Fruit fly (Drosophila melanogaster) whole organism, prepupa: ENCODE measurements around the gene Pli.

ENCODE experiments used
- Blimp-1 ChIP-seq: fragments of 200-800 bp; sonication (Bioruptor generic); optimal IDR thresholded peaks from 3 replicates; lab custom pipeline; 2017; ENCODE audit warnings: missing biosample characterization, missing genetic modification characterization, mild to moderate bottlenecking, moderate library complexity, missing genetic modification reagents
- CG10669 ChIP-seq: fragments of 200-800 bp; sonication (Bioruptor generic); optimal IDR thresholded peaks from 3 replicates; lab custom pipeline; 2018; ENCODE audit warnings: missing biosample characterization, mild to moderate bottlenecking, missing genetic modification characterization, moderate library complexity
- CG11294 ChIP-seq: fragments of 200-800 bp; sonication (Bioruptor generic); IDR thresholded peaks from 2 replicates; pipeline ENCODE4 v1.3.6; 2022; ENCODE audit warnings: missing biosample characterization, missing genetic modification characterization
- CG11762 ChIP-seq: fragments of 200-800 bp; sonication (Bioruptor generic); optimal IDR thresholded peaks from 3 replicates; lab custom pipeline; 2016; ENCODE audit warnings: missing biosample characterization, missing genetic modification characterization; ENCODE audit not compliant: insufficient read depth
- CG15336 ChIP-seq: fragments of 200-800 bp; sonication (Bioruptor generic); IDR thresholded peaks from 2 replicates; pipeline ENCODE4 v1.3.6; 2022; ENCODE audit warnings: missing biosample characterization, missing genetic modification characterization
- CG1621 ChIP-seq: fragments of 200-800 bp; sonication (Bioruptor generic); optimal IDR thresholded peaks from 3 replicates; lab custom pipeline; 2018; ENCODE audit warnings: missing biosample characterization, mild to moderate bottlenecking, missing genetic modification characterization
- CG31627 ChIP-seq: fragments of 200-800 bp; sonication (Bioruptor generic); optimal IDR thresholded peaks from 3 replicates; lab custom pipeline; 2016; ENCODE audit warnings: missing biosample characterization, missing genetic modification characterization
- CG3919 ChIP-seq: fragments of 200-800 bp; sonication (Bioruptor generic); optimal IDR thresholded peaks from 3 replicates; lab custom pipeline; 2016; ENCODE audit warnings: missing biosample characterization, missing genetic modification characterization
- CG6276 ChIP-seq: fragments of 200-800 bp; sonication (Bioruptor generic); optimal IDR thresholded peaks from 2 replicates; lab custom pipeline; 2017; ENCODE audit warnings: missing biosample characterization, mild to moderate bottlenecking, missing genetic modification characterization
- CG6808 ChIP-seq: fragments of 200-800 bp; sonication (Bioruptor generic); optimal IDR thresholded peaks from 3 replicates; lab custom pipeline; 2017; ENCODE audit warnings: missing biosample characterization, missing genetic modification characterization, mild to moderate bottlenecking, moderate library complexity, missing genetic modification reagents
- CG6854 ChIP-seq: fragments of 200-800 bp; sonication (Bioruptor generic); optimal IDR thresholded peaks from 2 replicates; lab custom pipeline; 2017; ENCODE audit warnings: missing biosample characterization, mild to moderate bottlenecking, missing genetic modification characterization
- CG8119 ChIP-seq: fragments of 200-800 bp; sonication (Bioruptor generic); IDR thresholded peaks from 3 replicates; pipeline ENCODE4 v1.3.6; 2022; ENCODE audit warnings: missing biosample characterization, missing genetic modification characterization
- CG8632 ChIP-seq: fragments of 200-800 bp; sonication (Bioruptor generic); optimal IDR thresholded peaks from 3 replicates; lab custom pipeline; 2016; ENCODE audit warnings: missing biosample characterization, missing genetic modification characterization
- CG9139 ChIP-seq: fragments of 200-800 bp; sonication (Bioruptor generic); optimal IDR thresholded peaks from 3 replicates; lab custom pipeline; 2017; ENCODE audit warnings: missing biosample characterization, mild to moderate bottlenecking, missing genetic modification characterization
- Eip75B ChIP-seq: fragments of 200-800 bp; sonication (Bioruptor generic); optimal IDR thresholded peaks from 3 replicates; lab custom pipeline; 2016; ENCODE audit warnings: missing biosample characterization, missing genetic modification characterization
- Eip78C ChIP-seq: fragments of 200-800 bp; sonication (Bioruptor generic); peaks from one replicate; lab custom pipeline; 2016; ENCODE audit warnings: missing biosample characterization, missing genetic modification characterization
- Ets96B ChIP-seq: fragments of 200-800 bp; optimal IDR thresholded peaks from 2 replicates; lab custom pipeline; 2019; ENCODE audit warnings: missing biosample characterization, mild to moderate bottlenecking, missing genetic modification characterization, moderate library complexity
- Hr4 ChIP-seq: fragments of 200-800 bp; sonication (Bioruptor generic); optimal IDR thresholded peaks from 3 replicates; lab custom pipeline; 2016; ENCODE audit warnings: missing biosample characterization, missing genetic modification characterization
- Lpt ChIP-seq: fragments of 200-800 bp; sonication (Bioruptor generic); optimal IDR thresholded peaks from 3 replicates; lab custom pipeline; 2016; ENCODE audit warnings: missing biosample characterization, missing genetic modification characterization
- Met ChIP-seq: fragments of 200-800 bp; sonication (Bioruptor generic); optimal IDR thresholded peaks from 3 replicates; lab custom pipeline; 2016; ENCODE audit warnings: missing biosample characterization, missing genetic modification characterization
- OdsH ChIP-seq: fragments of 200-800 bp; sonication (Bioruptor generic); optimal IDR thresholded peaks from 3 replicates; lab custom pipeline; 2016; ENCODE audit warnings: missing biosample characterization, missing genetic modification characterization
- Sox14 ChIP-seq: fragments of 200-800 bp; sonication (Bioruptor generic); optimal IDR thresholded peaks from 3 replicates; lab custom pipeline; 2016; ENCODE audit warnings: missing biosample characterization, missing genetic modification characterization
- achi ChIP-seq: fragments of 200-800 bp; sonication (Bioruptor generic); optimal IDR thresholded peaks from 3 replicates; lab custom pipeline; 2016; ENCODE audit warnings: missing biosample characterization, missing genetic modification characterization
- acj6 ChIP-seq: fragments of 200-800 bp; sonication (Bioruptor generic); optimal IDR thresholded peaks from 3 replicates; lab custom pipeline; 2016; ENCODE audit warnings: missing biosample characterization, missing genetic modification characterization
- cyc ChIP-seq: fragments of 200-800 bp; sonication (Bioruptor generic); optimal IDR thresholded peaks from 3 replicates; lab custom pipeline; 2016; ENCODE audit warnings: missing biosample characterization, missing genetic modification characterization
- dac ChIP-seq: fragments of 200-800 bp; sonication (Bioruptor generic); optimal IDR thresholded peaks from 2 replicates; lab custom pipeline; 2017; ENCODE audit warnings: missing biosample characterization, mild to moderate bottlenecking, missing genetic modification characterization
- dsx ChIP-seq: fragments of 200-800 bp; optimal IDR thresholded peaks from 3 replicates; lab custom pipeline; 2019; ENCODE audit warnings: missing biosample characterization, mild to moderate bottlenecking, missing genetic modification characterization, moderate library complexity; ENCODE audit not compliant: poor library complexity, severe bottlenecking
- eg ChIP-seq: fragments of 200-800 bp; sonication (Bioruptor generic); IDR thresholded peaks from 3 replicates; pipeline ENCODE4 v1.3.6; 2022; ENCODE audit warnings: missing biosample characterization, missing genetic modification characterization
- esn ChIP-seq: fragments of 200-800 bp; sonication (Bioruptor generic); optimal IDR thresholded peaks from 2 replicates; lab custom pipeline; 2016; ENCODE audit warnings: missing biosample characterization, mild to moderate bottlenecking, missing genetic modification characterization, moderate library complexity
- fkh ChIP-seq: fragments of 200-800 bp; sonication (Bioruptor generic); optimal IDR thresholded peaks from 3 replicates; lab custom pipeline; 2017; ENCODE audit warnings: missing biosample characterization, mild to moderate bottlenecking, missing genetic modification characterization, moderate library complexity
- lz ChIP-seq: fragments of 200-800 bp; sonication (Bioruptor generic); optimal IDR thresholded peaks from 3 replicates; lab custom pipeline; 2016; ENCODE audit warnings: missing biosample characterization, missing genetic modification characterization
- net ChIP-seq: fragments of 200-800 bp; sonication (Bioruptor generic); optimal IDR thresholded peaks from 3 replicates; lab custom pipeline; 2016; ENCODE audit warnings: missing biosample characterization, missing genetic modification characterization
- salr ChIP-seq, 2 experiments: fragments of 200-800 bp; sonication (Bioruptor generic); optimal IDR thresholded peaks; 3 replicates each; lab custom pipeline; 2016 to 2018; ENCODE audit warnings: missing biosample characterization in 2 of 2, missing genetic modification characterization in 2 of 2, mild to moderate bottlenecking in 1 of 2
- ss ChIP-seq, 2 experiments: fragments of 200-800 bp; sonication (Bioruptor generic); optimal IDR thresholded peaks; 2 replicates in 1 of 2; 3 replicates in 1 of 2; lab custom pipeline; 2017 to 2018; ENCODE audit warnings: mild to moderate bottlenecking in 2 of 2, missing biosample characterization in 2 of 2, missing genetic modification characterization in 2 of 2, moderate library complexity in 1 of 2
- svp ChIP-seq: fragments of 200-800 bp; sonication (Bioruptor generic); peaks from one replicate; lab custom pipeline; 2016; ENCODE audit warnings: missing biosample characterization, missing genetic modification characterization
- topi ChIP-seq: fragments of 200-800 bp; sonication (Bioruptor generic); optimal IDR thresholded peaks from 3 replicates; lab custom pipeline; 2016; ENCODE audit warnings: missing biosample characterization, missing genetic modification characterization

Gene Pli

DNA sequence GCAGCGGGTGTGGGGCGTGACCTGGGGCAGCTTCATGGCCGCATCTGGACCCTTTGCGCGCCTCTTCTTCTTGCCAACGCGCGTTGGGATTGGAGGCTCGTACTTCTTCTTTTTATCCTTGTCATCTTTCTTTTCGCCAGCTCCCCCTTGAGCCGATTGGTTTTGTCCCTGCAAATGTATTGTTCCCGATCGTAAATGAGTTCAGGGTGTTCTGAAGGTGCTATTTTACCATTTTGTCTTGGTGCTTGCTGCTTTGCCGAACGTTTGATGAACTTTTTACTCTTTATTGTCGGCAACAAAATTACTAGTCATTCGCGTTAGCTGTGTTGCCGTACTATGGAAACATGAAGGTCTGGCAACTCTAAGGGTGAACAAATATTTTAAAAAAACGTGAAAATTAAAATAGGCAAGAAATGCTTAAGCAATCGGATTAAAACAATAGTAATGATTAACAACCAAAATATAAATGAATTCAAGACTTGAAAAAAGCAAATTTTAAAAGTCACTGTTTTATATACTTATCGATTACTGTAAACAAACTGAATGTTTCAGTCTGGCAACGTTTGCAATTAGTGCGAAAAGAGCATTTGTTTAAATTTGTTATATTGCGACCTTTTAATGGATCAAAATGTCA is 41.4 kb upstream of the Pli start, which contains the start of the genes Rpt2 and CG13599 (continued):
- TF ChIP-seq OdsH (GFP tag; lab: Kevin White, UChicago) = no peak

DNA sequence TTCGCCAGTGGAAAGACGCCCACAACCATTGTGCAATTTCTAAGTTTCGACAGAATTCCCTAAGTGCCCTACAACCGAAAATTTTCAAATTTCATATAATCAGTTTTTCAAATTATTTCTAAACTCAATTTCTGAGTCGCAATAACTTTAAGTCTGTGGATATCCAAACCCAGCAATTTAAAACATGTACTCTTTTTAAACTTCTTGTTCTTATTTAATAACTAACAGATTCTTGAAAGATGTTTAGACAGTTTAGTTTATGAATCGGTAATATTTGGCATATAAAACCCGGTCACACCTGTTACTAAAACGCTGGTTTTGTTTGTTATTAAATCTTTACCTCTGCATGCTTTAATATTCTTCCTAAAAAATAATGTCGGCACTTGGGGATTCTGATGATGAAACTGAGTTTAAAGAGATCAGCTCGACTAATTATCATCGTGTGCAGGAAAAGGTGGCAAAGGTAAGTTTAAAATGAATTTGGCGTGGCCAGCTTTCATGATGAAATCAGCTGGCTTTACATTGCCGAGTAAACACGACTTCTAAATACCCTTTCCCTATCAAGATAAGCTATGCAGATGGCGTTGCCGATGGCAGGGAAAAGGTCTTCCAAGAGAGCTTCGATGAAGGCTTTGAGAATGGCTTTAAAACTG is 39.2 kb upstream of the Pli start, which contains the start of the genes CG43998, CG43999 and CG31142:
CG43998 (minus strand) TSS at position 51 of the 653 bp plus-strand sequence.
CG43999 (minus strand) TSS at position 51 of the 653 bp plus-strand sequence.
CG31142 (plus strand) TSS at position 294 of the 653 bp plus-strand sequence.
- no peak for TF ChIP-seq net (GFP tag; lab: Kevin White, UChicago)
- TF ChIP-seq Sox14 (GFP tag; lab: Kevin White, UChicago) = peak; percentile 23
- peak; percentile 61 for TF ChIP-seq Eip78C (GFP tag; lab: Kevin White, UChicago)
- TF ChIP-seq esn (GFP tag; lab: Kevin White, UChicago) = peak; percentile 38
- no peak for TF ChIP-seq Eip75B
- TF ChIP-seq fkh (GFP tag; lab: Kevin White, UChicago) = peak; percentile 63
- TF ChIP-seq, all 60 proteins: peak for 4

DNA sequence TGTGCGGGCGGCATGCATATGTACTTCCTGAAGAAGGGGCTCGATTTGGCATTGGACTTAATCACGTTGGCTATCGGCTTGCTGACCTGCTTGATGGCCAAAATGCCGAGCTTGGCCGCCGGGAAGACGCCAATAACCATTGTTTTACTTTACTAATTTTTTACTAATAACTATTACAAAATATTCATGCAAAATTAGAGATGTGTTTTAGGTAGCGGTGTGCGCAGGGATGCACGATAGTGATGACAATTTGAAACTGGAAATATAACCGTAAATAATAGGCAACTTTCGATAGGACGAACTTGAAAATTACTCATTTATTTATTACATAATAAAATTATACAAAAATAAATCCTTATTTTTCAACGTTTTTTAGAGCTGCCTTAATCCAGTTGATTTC is 37.6 kb upstream of the Pli start, which contains the start of gene CG13601:
CG13601 (minus strand) TSS at position 206 of the 400 bp plus-strand sequence.
- no peak for TF ChIP-seq ss (GFP tag; optimal IDR thresholded peaks at IDR 0.05; lab: Kevin White, UChicago)
- no peak for TF ChIP-seq achi (GFP tag; lab: Kevin White, UChicago)
- peak; percentile 65 for TF ChIP-seq Eip78C (GFP tag; lab: Kevin White, UChicago)
- TF ChIP-seq esn (GFP tag; lab: Kevin White, UChicago) = peak; percentile 42
- no peak for TF ChIP-seq CG1621
- TF ChIP-seq topi (GFP tag; lab: Kevin White, UChicago) = no peak
- peak; percentile 31 for TF ChIP-seq lz (GFP tag; lab: Kevin White, UChicago)
- TF ChIP-seq CG6808 = no peak
- no peak for TF ChIP-seq eg
- no peak for TF ChIP-seq CG15336 (GFP tag; lab: Robert Waterston, UW)
- TF ChIP-seq CG10669 = no peak
- TF ChIP-seq OdsH (GFP tag; lab: Kevin White, UChicago) = no peak
- no peak for TF ChIP-seq CG11294 (GFP tag; lab: Robert Waterston, UW)
- TF ChIP-seq CG11762 (GFP tag; lab: Kevin White, UChicago) = no peak
- TF ChIP-seq Sox14 (GFP tag; lab: Kevin White, UChicago) = peak; percentile 20
- TF ChIP-seq Hr4 (GFP tag; lab: Kevin White, UChicago) = no peak
- no peak for TF ChIP-seq CG8119
- no peak for TF ChIP-seq dac (GFP tag; lab: Kevin White, UChicago)
- no peak for TF ChIP-seq Eip75B
- TF ChIP-seq CG31627 = no peak
- TF ChIP-seq Met (GFP tag; lab: Kevin White, UChicago) = no peak
- TF ChIP-seq Ets96B = no peak
- TF ChIP-seq dsx (GFP tag; lab: Kevin White, UChicago) = peak; percentile 55
- TF ChIP-seq acj6 (GFP tag; lab: Kevin White, UChicago) = no peak
- TF ChIP-seq salr (GFP tag; optimal IDR thresholded peaks at IDR 0.05; lab: Kevin White, UChicago) = no peak
- no peak for TF ChIP-seq cyc (GFP tag; lab: Kevin White, UChicago)
- TF ChIP-seq fkh (GFP tag; lab: Kevin White, UChicago) = no peak
- no peak for TF ChIP-seq CG9139 (GFP tag; lab: Kevin White, UChicago)
- no peak for TF ChIP-seq CG8632
- TF ChIP-seq CG6854 = no peak

DNA sequence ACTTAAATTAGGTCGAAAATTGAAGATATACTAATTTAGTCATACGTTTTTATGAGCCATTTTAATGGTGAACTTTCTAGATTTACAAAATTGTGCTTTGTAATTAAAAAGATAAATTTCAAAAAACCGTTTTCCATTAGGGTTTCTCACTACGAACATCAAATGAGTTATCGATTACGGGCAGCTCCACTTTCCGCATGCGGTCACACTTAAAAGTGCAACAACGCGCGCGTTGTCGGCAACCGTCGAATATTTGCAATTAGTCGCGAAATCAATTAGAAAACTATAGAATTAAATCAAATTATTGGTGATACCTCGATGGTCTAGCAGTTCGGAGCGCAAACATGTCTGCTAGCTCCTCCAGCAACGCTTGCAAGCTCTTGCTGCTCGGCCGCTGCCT is 34.3 kb upstream of the Pli start, which contains the start of gene Ndc1:
Ndc1 (plus strand) TSS at position 200 of the 400 bp plus-strand sequence.
- TF ChIP-seq topi (GFP tag; lab: Kevin White, UChicago) = no peak
- no peak for TF ChIP-seq lz (GFP tag; lab: Kevin White, UChicago)
- TF ChIP-seq CG11762 (GFP tag; lab: Kevin White, UChicago) = no peak
- no peak for TF ChIP-seq Lpt (GFP tag; lab: Kevin White, UChicago)
- no peak for TF ChIP-seq svp
- no peak for TF ChIP-seq cyc (GFP tag; lab: Kevin White, UChicago)
- no peak for TF ChIP-seq CG6276 (GFP tag; lab: Kevin White, UChicago)
- TF ChIP-seq Hr4 (GFP tag; lab: Kevin White, UChicago) = no peak
- no peak for TF ChIP-seq Blimp-1 (GFP tag; lab: Kevin White, UChicago)
- no peak for TF ChIP-seq CG6854
- no peak for TF ChIP-seq CG3919 (GFP tag; lab: Kevin White, UChicago)
- TF ChIP-seq net (GFP tag; lab: Kevin White, UChicago) = no peak
